Worm (Caenorhabditis elegans): ENCODE measurements around the gene atg-4.2.

DNA sequence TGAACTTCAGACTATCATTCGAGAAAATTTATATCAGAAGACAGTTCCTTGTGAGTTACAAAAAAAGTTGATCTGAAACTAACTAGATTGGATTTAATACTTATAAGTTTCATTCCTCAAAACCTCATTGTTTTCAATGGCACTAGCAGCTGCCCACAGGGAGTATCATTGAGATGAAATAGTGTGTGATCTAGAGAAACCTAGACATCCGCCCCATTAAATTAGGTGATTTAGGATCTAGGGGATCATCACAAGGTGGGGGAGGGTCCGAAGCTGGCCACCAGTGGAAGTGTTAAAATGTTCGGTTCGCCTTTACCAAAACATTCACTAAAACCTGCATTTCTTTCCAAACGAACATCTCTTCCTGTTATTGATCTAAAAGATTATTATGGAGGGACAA lies 48.6 kb downstream of the atg-4.2 start:
- TF ChIP-seq jun-1 (tag; optimal IDR thresholded peaks at IDR 0.05) = no peak
- TF ChIP-seq ceh-9 (tag; optimal IDR thresholded peaks at IDR 0.05) = no peak
- TF ChIP-seq unc-62 (GFP tag; optimal IDR thresholded peaks at IDR 0.05) = no peak
- TF ChIP-seq ceh-82 (tag; optimal IDR thresholded peaks at IDR 0.05) = no peak
- TF ChIP-seq ama-1 (optimal IDR thresholded peaks at IDR 0.05) = no peak
- TF ChIP-seq skn-1 (tag; optimal IDR thresholded peaks at IDR 0.05) = no peak
